Worm (Caenorhabditis elegans): ENCODE data around the gene C08F1.10.

C08F1.10 gene

DNA sequence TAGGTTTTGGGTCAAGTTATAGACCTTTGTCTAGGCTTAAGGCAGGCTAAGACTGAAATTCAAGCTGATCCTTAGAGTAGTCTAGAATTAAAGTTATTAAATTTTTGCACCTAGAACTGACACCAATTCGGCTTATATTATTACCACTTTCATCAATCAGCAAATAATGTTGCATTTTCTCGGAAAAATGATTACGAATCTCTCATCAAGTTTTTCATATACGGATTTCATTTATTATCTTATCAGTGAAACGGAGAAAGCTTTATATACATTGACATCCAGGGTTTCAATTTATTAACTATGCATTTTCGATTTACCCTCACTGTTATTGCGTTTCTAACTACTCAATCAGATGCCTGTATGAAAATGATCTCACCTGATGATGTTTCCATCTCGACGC, 44.9 kb downstream of the C08F1.10 start, which contains the start of gene K07G6.1:
K07G6.1 (plus strand) TSS at position 301 of the 400 bp plus-strand sequence.
- TF ChIP-seq nhr-129 (tag; optimal IDR thresholded peaks at IDR 0.05) (no peak), ZK546.5 (tag; optimal IDR thresholded peaks at IDR 0.05) (no peak), nhr-21 (tag; optimal IDR thresholded peaks at IDR 0.05) (no peak), mdl-1 (tag; optimal IDR thresholded peaks at IDR 0.05) (no peak)

ce11 chrII:1738844-1739243, 47.3 kb downstream of the C08F1.10 start, which contains the start of the genes irld-9 and irld-33:
Gene irld-9 (minus strand): TSS chrII:1738944.
Gene irld-33 (plus strand): TSS chrII:1739052.
- TF ChIP-seq mab-5 (tag; optimal IDR thresholded peaks at IDR 0.05) (no peak), peb-1 (tag; optimal IDR thresholded peaks at IDR 0.05) (no peak), zag-1 (tag; optimal IDR thresholded peaks at IDR 0.05) (no peak), Y55F3AM.14 (GFP tag; optimal IDR thresholded peaks at IDR 0.05) (no peak), egl-27 (tag; optimal IDR thresholded peaks at IDR 0.05) (no peak)

DNA sequence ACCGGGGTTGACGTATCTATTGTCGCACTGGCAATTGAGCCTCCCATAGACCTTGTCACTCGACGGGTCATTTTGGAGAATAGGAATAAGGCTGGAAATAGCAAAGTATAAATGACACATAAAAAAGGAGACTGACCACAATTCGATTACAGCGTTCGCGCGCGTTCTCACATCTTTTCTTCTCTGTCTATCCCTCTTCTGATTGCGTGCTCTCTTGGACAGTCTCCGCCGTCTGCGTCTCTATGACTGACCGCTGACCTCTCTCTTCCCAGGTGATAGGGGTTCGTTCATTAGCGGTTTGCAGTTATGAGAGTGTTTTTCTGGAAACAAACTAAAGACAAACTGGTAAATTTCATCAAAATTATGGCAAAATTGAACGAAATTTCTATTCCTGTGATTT, 49.8 kb downstream of the C08F1.10 start, which contains the start of gene ceh-83:
ceh-83 (minus strand) TSS at position 181 of the 400 bp plus-strand sequence.
- TF ChIP-seq fos-1 (tag; optimal IDR thresholded peaks at IDR 0.05) (peak; percentile 49), lin-13 (GFP tag; optimal IDR thresholded peaks at IDR 0.05) (no peak), skn-1 (tag; optimal IDR thresholded peaks at IDR 0.05) (no peak), nhr-23 (tag; optimal IDR thresholded peaks at IDR 0.05) (no peak)

Measured in whole organism, L2 larva.